Worm (Caenorhabditis elegans): ENCODE results near the gene sars-2.
A peak's percentile ranks its signal among the peaks of the same experiment; 100 is the strongest.

The sars-2 gene

DNA sequence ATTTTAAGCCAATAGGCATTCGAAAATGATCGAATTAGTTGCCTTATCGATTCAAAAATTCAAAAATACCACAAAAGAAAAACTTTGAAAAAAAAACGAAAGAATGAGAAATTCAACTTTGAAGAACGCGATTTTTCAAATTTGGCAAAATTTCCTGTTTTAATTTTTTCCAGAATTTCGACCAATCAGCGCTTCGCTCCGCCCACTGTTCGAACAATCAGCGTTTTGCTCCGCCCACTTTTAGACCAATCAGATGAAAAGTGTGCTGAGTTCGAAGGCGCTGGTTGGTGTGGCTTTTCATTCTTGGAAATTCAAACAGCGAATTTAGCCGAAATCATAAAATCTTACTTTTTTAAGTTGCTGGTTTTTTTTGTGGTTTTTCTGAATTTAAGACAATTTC, 40.1 kb downstream of the sars-2 start:
- TF ChIP-seq pat-9 (tag; optimal IDR thresholded peaks at IDR 0.05) (no peak), nfya-1 (tag; optimal IDR thresholded peaks at IDR 0.05) (peak; percentile 85)

DNA sequence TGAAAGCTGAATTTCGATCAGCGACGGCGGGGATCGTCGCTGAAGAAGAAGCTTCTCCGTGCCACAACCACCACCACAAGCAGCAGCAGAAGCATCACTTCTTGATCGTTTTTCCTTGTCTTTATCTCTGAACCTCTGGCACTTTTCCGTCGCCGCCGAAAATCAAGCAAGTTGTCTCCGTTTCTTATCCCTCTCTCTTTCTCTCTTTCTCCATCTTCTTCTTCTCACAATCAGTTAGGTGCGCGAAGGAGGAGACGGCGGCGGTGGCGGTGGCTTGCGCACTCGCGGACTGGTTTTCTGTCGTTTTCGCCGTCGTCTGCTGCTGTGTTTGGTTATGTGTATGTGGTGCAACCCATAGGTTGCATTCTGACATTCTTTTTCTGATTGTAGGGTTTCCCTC, 41.0 kb downstream of the sars-2 start:
- TF ChIP-seq ceh-14 (tag; optimal IDR thresholded peaks at IDR 0.05) = no peak
- peak; percentile 19 for TF ChIP-seq che-1 (tag; optimal IDR thresholded peaks at IDR 0.05)
- no peak for TF ChIP-seq zip-5 (tag; optimal IDR thresholded peaks at IDR 0.05)
- peak; percentile 15 for TF ChIP-seq F13H6.1 (tag; optimal IDR thresholded peaks at IDR 0.05)
- no peak for TF ChIP-seq pha-4 (tag; optimal IDR thresholded peaks at IDR 0.05)
- peak; percentile 28 for TF ChIP-seq elt-2 (tag; optimal IDR thresholded peaks at IDR 0.05)
- no peak for TF ChIP-seq Y22D7AL.16 (tag; optimal IDR thresholded peaks at IDR 0.05)
- TF ChIP-seq madf-2 (tag; optimal IDR thresholded peaks at IDR 0.05) = no peak
- no peak for TF ChIP-seq pqm-1 (tag; optimal IDR thresholded peaks at IDR 0.05)
- TF ChIP-seq mec-3 (tag; optimal IDR thresholded peaks at IDR 0.05; ENCODE audit: borderline replicate concordance) = no peak
- TF ChIP-seq rnt-1 (tag; optimal IDR thresholded peaks at IDR 0.05) = peak; percentile 54
- no peak for TF ChIP-seq pat-9 (tag; optimal IDR thresholded peaks at IDR 0.05)
- TF ChIP-seq ttx-3 (tag; optimal IDR thresholded peaks at IDR 0.05) = no peak
- TF ChIP-seq ceh-18 (tag; optimal IDR thresholded peaks at IDR 0.05) = peak; percentile 2
- no peak for TF ChIP-seq elt-4 (tag; optimal IDR thresholded peaks at IDR 0.05)
- TF ChIP-seq ceh-19 (GFP tag; optimal IDR thresholded peaks at IDR 0.05) = no peak
- peak; percentile 13 for TF ChIP-seq nfya-1 (tag; optimal IDR thresholded peaks at IDR 0.05)
- TF ChIP-seq npax-4 (tag; optimal IDR thresholded peaks at IDR 0.05) = no peak
- peak; percentile 5 for TF ChIP-seq sdc-2 (tag; optimal IDR thresholded peaks at IDR 0.05)
- TF ChIP-seq unc-55 (GFP tag; optimal IDR thresholded peaks at IDR 0.05) = peak; percentile 37
- peak; percentile 26 for TF ChIP-seq ceh-31 (tag; optimal IDR thresholded peaks at IDR 0.05)
- no peak for TF ChIP-seq unc-42 (tag; optimal IDR thresholded peaks at IDR 0.05)
- TF ChIP-seq eyg-1 (tag; optimal IDR thresholded peaks at IDR 0.05) = no peak

DNA sequence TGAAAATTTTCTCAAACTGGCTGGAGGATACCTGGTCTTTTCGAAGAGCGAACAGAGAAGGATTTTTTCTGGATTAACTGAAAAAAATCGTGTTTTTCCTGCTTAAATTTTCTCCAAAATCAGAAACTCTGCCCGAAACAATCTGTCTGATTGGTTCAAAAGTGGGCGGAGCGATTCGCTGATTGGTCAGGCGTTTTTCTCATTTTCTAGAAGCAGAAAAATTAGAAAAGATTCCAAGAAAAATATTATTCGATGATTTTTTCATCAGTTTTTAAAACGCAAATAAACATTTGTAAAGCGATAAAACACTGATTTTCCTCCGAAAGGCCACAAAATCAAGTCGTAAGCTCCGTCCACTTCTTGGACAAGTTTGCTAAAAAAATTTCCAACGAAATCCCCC, 41.5 kb downstream of the sars-2 start:
- TF ChIP-seq nfya-1 (tag; optimal IDR thresholded peaks at IDR 0.05) (peak; percentile 41), Y22D7AL.16 (tag; optimal IDR thresholded peaks at IDR 0.05) (no peak)

DNA sequence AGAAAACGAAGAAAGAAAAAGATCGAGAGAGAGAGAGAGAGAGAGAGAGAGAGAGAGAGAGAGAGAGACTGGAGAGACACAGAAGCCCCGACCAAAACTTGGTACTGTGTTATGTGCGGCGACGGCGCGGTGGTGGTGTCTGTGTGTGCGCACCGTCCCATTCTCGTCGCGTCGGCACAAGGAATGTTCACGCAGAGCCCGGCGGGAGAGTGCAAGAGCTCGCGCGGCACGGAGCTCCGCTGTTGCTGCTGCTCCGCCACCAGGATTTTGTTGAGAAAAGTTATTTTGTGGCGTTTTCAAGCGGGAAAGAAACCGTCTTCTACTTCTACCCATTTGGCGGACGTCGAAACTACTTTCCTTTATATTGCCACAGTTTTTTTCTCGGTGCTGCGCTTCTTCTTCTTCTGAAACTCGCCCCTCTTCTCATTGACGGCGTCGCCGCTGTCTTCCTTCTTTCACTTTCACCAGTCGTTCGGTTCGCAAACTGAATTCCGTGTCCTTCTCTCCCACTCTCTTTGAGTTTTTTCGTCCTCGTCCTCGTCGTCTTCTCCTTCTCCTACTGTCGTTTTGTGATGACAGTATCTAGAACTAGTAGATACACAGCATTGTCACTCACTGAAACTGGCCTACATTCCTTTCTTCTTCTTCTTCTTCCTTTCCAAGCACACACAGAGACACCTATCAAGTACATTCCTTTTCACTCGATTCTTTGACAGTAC, 42.1 kb downstream of the sars-2 start:
- TF ChIP-seq fkh-6 (tag; optimal IDR thresholded peaks at IDR 0.05) (no peak), ref-2 (tag; optimal IDR thresholded peaks at IDR 0.05) (peak; percentile 11), ceh-34 (tag; optimal IDR thresholded peaks at IDR 0.05) (peak; percentile 23), pax-1 (tag; optimal IDR thresholded peaks at IDR 0.05) (no peak), ets-4 (tag; optimal IDR thresholded peaks at IDR 0.05) (peak; percentile 33), gmeb-2 (tag; optimal IDR thresholded peaks at IDR 0.05) (peak; percentile 34), ceh-14 (tag; optimal IDR thresholded peaks at IDR 0.05) (peak; percentile 11)

DNA sequence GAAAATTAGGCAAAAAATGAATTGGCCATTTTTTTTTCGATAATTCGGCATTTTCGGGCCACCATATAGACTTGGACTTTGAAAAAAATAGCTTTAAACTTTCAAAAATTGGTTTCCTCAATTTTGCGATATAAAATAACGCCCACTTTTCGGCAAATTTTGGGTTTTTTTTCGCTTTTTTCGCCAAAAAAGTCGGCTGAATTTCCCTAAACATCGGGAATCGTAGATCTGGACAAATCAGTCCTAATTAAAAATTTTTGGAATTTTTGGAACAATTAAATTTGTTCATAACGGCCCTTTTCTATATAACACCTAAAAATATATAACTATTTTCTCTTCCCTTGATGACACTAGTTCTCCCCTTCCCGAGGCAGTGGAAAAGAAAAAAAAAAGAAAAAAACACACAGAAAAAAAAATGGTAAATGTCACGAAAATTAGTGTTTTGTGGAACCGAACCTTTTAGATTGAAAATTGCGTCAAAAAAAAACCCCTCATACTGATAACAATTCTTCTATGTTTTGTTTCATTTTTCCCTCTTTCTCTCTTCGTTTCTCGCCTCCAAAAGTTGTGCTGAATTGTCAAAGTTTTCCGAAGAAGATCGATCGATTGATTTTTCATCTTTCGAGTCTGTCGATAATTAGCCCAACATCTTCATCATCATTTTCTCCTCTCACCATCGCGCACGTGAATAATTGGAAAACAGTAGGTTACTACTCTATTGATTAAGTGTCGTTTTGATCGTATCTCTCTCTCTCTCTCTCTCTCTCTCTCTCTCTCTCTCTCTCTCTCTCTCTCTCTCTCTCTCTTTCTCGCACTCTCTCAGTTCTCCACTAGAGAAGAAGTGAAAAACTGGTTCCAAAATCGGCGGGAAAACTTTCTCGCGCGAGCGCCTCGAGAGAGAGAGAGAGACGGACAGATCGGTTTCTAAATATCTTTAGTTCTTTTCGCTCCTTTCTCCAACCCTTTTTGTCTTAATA, 43.2 kb downstream of the sars-2 start, which contains the start of gene Y24D9A.6:
Gene Y24D9A.6 (minus strand): TSS at position 51 of the 977 bp plus-strand sequence.
- TF ChIP-seq dve-1 (tag; optimal IDR thresholded peaks at IDR 0.05) = peak; percentile 46
- TF ChIP-seq K02D7.2 (tag; optimal IDR thresholded peaks at IDR 0.05) = no peak
